Fruit fly (Drosophila melanogaster): Measurements from ENCODE around the gene CG42590.

Gene CG42590

DNA sequence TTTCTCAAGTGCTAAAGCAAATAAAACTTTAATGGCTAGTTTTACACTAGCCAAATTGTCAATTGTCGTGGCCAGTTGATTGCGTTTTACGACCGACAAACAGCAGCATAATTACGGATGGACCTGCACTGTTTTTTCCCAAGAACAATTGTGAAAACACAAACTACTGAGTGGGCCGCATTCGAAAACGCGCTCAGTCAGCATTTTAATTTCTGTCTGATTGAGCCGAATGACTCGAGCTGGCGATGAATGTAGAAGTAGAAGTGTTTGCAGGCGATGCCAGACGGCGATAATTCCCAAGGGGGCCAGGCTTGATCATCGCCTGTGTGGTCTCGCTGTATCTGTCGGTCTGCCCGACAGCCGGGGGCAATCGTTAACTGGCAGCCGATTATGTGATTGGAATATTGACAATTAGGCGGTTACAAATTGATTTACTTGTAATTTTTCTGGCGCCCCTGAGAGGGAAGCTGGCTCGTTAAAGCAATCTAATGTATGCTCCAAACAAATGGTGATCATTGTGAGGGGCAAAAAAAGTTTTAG lies 9.4 kb downstream of the CG42590 start:
- TF ChIP-seq CG17801 (GFP tag; optimal IDR thresholded peaks at IDR 0.05; ENCODE audit: partially characterized antibody): no peak

DNA sequence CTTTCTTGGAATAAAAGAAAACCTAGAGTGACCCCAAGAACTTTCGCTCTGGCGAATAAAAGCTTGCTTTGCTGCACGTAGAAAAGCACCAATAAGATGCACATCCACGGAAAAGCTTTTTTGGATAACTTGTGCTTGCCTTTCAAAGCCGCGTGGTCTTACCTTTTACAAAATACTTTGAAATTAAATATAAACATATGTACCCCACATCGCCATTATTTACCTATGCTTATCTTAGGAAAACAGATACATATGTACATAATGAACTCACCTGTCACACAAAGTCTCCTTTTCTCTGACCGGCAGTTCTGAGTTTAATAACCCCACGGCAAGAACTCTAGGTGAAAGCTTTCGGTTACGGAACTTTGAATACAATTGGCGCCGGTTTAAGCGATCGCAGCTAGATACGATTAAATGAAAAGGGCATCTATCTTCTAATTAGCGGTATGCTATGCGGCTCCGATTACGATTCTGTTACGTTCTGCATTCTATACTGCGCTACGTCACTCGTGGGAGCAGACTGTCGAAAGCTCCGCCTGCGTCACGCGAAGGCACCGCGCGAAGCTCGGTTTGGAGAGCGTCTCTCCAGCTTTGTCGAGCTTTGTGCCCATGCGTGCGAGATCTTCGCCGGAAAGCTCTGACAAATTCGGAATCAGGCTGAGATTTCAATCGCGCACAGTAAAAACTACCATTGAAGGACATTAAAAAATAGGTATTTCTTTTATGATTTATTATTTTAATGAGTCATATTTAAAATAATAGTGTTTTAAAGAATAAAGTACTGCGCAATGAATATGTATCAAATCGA lies 10.7 kb downstream of the CG42590 start, which contains the start of gene bip1:
Gene bip1 (minus strand): TSS at position 524 of the 808 bp plus-strand sequence.
- TF ChIP-seq CG17801 (GFP tag; optimal IDR thresholded peaks at IDR 0.05; ENCODE audit: partially characterized antibody): no peak

DNA sequence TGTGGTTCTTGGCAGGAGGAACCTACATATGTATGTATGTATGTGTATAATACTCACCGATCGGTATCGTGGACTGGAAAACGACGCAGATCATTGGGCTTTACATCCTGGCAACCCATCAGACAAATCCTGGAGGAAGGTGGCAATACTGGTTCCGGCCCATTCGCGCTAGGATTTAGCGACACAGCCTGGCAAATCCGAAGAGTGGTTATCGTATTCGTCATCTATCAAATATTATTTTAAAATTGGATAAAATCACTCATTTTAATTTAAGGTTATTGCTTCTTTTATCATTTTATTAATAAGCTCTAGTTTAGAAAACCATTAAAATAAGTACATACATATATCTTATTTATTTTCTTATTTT lies 11.3 kb downstream of the CG42590 start:
- TF ChIP-seq CG17801 (GFP tag; optimal IDR thresholded peaks at IDR 0.05; ENCODE audit: partially characterized antibody): no peak

DNA sequence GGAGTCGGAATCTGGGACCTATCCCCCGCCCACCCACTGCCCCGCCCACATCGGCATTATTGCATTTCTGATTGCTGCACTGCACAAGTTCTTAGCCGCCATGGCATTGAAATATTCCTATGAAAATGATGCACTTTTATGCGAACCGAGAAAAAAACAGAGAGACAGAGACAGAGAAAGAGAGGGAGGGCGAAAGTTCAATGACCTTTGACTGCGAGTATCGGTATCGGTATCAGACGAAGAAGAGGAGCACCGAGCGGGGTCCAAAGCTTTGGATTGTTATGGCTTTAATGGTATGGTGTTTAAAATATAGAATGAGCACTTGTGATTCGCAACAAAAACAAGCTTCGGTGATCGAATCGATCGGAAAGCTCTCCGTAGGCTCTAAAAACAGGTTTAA lies 11.6 kb downstream of the CG42590 start:
- no peak for TF ChIP-seq CG17801 (GFP tag; optimal IDR thresholded peaks at IDR 0.05; ENCODE audit: partially characterized antibody)

DNA sequence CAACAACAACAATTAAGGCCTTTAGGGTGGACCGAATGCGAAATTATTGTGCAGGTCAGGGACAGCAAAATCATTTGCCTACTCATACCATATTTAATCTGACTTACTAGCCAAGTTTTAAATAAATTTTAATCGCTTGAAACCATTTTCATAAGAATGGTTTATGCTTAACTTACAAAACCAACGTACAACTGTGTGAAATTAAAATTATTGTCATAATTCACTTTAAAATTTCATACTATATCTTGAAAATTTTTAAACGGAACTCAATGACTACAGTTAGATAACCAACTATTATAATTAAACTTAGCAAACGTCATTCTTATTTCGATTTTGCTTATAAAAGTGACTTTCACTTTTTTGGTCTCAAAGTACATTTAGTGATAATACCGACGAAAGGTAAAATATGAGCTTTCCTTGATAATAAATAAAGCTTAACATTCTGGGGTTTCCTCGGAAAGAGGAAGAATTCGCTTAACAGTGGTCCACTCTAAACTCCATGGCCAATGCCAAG lies 12.3 kb downstream of the CG42590 start:
- TF ChIP-seq CG17801 (GFP tag; optimal IDR thresholded peaks at IDR 0.05; ENCODE audit: partially characterized antibody): peak; percentile 52

DNA sequence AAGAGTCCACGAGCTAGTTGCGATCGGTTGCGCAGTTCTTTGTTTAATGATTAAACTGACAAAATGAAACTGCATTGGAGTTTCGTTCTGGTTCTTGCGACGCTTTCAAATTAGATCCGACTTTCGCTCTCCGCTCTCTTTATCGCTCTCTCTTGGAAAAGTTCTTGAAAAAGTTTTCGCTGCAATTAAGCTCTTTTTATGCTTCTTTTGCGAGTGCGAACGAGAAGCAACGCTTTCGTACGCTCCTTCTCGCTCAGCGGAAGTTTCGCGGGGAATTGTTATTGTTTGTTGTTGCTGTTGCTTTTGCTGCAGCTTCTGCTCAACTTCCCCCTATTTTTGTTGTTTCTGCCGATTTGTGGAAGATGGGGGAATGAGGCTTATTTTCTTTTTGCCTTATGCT lies 12.7 kb downstream of the CG42590 start:
- no peak for TF ChIP-seq CG17801 (GFP tag; optimal IDR thresholded peaks at IDR 0.05; ENCODE audit: partially characterized antibody)

DNA sequence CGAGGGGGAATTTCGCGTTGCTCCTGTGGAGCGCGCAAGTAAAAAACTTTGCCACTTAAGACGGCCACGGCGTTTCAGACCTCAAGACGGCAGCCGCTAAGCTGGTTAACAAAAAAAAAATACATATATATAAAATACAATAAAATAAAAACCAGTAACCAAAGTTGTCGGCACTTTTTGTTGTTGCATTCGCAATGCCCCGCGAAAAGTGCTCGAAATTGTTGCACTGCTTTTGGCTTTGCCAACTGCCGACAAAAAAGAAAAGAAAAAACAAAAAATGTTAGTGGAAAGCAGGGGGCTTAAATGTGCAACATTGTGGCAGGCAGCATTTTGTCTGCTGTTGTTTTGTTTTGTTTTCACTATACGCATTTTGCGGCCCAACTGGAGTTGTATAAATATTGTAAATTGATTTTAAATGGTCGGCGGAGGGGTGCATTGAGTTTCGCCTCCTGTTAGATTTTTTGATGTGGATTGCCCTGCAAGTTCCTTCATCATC lies 24.2 kb downstream of the CG42590 start:
- no peak for TF ChIP-seq CG17801 (GFP tag; optimal IDR thresholded peaks at IDR 0.05; ENCODE audit: partially characterized antibody)

DNA sequence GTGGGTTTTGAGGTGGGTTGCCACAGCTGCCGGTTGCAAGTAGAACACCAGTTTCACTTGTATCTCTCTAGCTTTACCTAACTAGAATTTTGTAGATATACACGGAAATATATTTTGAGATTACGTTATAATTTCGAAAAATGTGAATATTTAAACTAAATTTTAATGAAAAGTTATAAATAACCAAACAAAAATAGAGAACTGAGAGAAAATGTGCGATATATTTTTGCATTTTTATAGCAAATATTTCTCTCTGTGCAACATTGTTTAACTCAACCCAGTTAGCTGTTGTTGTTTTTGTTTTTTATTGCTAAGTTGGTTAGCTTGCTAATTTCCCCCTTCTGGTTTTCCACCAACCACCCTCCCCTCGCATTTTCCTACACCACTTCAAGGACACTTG lies 25.4 kb downstream of the CG42590 start:
- no peak for TF ChIP-seq CG17801 (GFP tag; optimal IDR thresholded peaks at IDR 0.05; ENCODE audit: partially characterized antibody)

DNA sequence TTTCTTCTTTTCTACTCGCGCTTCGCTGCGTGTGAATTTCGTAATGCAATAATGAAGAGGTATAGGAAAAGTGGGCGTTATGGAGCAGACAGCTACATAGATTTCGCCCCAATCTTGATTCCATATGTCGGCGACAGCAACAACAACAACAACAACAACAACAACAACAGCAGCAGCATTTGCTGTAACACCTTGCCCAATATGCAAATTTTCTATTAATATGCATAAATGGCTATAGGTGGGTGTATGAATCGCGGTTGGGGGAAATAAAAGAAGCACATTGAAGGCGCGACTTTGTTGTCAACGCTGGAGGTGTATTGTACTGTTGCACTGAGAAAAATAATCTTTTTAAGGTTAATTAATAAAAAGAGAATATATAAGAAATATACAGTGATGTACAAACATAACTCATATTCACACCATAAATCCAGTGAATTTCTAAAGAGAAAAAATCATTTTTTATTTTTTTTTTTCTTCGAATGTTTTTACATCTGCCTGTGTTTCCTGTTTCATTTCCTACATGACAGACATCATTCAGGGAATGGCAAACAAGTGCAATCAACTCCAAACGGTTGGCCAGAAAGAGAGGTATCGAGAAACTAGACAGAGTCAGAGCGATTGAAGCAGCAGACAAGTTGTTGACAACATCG lies 27.5 kb downstream of the CG42590 start:
- TF ChIP-seq CG17801 (GFP tag; optimal IDR thresholded peaks at IDR 0.05; ENCODE audit: partially characterized antibody): no peak

DNA sequence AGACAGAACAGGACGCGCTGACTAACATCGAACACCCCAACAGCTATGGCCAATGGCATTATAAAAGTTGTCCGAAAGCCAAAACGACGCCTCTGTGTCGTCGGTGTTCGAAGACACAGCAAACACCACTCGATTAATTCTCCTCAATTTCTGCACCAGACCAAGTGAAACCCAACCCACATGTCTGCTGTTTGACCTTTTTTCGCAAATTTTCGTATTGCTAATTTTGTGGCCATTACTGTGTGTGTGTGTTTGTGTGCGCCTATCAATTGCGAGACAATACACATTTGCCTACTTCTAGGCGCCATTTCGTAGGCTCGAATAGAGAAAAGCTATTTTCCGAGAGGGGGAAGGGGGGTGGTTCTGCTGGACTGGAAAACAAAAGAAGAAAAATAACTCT lies 29.9 kb downstream of the CG42590 start:
- no peak for TF ChIP-seq CG17801 (GFP tag; optimal IDR thresholded peaks at IDR 0.05; ENCODE audit: partially characterized antibody)

DNA sequence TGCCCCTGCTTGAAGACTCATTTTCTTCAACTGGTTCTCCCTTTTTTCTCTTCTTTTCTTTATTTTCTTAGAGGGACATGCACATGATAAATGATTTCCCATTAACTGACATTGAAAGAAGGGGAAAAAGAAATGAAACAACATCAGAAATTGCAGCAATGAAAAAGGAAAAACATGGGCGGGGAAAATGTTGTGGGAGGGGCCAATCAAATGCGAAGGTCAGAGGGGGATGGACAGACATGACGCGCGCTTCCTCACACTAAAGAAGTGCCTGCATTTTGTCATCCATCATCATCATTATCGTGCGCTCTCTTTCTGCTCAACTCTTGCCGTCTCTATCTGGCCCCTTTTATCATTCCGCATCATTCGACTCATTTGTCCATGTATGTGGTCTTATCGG lies 31.4 kb downstream of the CG42590 start:
- no peak for TF ChIP-seq CG17801 (GFP tag; optimal IDR thresholded peaks at IDR 0.05; ENCODE audit: partially characterized antibody)

DNA sequence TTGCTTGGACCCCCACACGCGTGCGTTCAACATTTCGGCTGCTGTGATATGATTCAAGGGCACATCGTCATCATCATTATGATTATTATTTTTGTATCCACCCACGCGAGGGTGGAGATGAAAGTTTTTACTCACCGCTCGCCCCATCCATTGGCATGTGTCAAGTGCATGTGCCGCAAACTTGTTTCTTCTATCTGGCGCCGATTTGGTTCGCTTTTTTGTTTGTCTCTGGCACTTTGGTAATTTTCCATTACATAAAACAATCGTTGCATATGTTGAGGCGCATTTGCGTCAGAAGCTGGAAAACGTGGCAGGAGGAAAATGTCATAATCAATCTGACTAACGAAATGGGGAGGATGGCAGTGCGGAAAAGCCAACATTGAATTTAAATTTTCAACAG lies 35.3 kb downstream of the CG42590 start:
- TF ChIP-seq CG17801 (GFP tag; optimal IDR thresholded peaks at IDR 0.05; ENCODE audit: partially characterized antibody): no peak

DNA sequence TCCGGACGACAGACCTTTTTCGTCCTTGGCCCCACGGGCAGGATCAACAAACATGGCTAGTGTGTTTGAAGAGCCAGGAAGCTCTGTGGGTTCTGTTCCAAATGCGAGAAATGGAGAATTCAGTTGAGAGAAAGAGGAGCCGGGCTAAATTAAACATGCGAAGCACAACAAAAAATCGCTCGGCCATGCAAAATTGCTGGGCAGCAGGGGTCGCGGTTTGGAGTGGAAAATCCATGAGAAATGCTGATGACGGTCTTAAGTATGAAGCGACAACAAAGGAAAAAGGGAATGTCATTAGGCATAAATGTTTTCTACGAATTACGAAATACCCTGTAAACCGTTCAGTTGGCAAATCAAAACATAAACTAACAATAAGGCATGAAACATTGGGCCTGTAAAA lies 36.0 kb downstream of the CG42590 start:
- TF ChIP-seq CG17801 (GFP tag; optimal IDR thresholded peaks at IDR 0.05; ENCODE audit: partially characterized antibody): no peak

DNA sequence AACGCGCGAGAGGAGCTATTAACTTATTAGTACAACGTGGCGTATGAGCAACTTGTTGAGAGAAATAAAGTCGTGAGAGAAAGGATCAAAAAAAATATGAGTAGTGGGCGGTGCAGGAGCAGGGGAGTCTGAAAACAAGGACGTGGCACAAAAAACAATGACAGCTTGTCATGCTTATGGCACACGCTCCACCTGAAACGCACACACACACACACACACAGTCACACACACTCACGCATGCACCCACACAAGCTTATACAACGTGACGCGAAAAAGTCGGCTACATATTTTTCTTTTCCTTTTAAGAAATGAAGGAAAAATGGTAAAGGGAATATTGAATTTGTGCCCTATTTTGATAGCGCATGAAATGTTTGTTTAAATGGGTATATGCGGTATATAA lies 37.6 kb downstream of the CG42590 start:
- no peak for TF ChIP-seq CG17801 (GFP tag; optimal IDR thresholded peaks at IDR 0.05; ENCODE audit: partially characterized antibody)

DNA sequence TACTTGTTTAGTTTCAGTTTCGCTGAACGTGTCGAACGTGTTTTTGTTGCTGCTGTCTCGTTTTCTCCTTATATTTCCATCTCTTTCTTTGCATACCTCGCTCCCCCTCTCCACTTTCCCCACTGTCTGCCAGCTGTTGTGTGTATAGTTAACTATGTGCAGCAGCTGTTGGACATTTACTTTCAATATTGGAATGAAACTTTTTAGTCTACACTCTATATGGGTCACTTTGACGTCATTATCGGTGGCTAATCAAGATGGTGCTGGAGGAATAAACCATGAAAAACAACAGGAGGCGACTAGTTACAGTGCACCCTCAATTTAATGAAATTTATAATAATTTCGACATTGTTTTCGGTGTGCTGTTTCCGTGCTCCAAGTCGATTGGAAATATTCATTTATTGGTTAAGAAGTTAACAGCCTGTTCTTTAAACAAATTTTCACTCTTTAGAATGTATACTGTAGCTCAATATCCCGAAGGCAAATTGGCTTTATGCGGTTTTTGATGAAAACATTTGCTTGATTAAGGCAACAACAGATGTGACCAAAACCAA lies 39.8 kb downstream of the CG42590 start:
- no peak for TF ChIP-seq CG17801 (GFP tag; optimal IDR thresholded peaks at IDR 0.05; ENCODE audit: partially characterized antibody)

All from ovary, adult (tissue).